Worm (Caenorhabditis elegans) whole organism, L3 larva: ENCODE data around the gene nhr-139.

Experiments
- R02D3.7 ChIP-seq: fragments of 150-350 bp; optimal IDR thresholded peaks from 2 replicates; lab custom pipeline; 2014; ENCODE audit warnings: missing biosample characterization, missing genetic modification characterization
- egl-27 ChIP-seq: sonication (generic microtip); optimal IDR thresholded peaks from 4 replicates; lab custom pipeline; 2017; ENCODE audit warnings: missing biosample characterization, missing genetic modification reagents, missing genetic modification characterization
- elt-3 ChIP-seq, 3 experiments: fragments of 150-350 bp in 1 of 3; sonication (generic microtip) in 2 of 3; optimal IDR thresholded peaks; 2 replicates in 2 of 3; 4 replicates in 1 of 3; lab custom pipeline; 2014 to 2017; ENCODE audit warnings: missing biosample characterization in 3 of 3, missing genetic modification characterization in 3 of 3
- fkh-10 ChIP-seq: sonication (generic microtip); optimal IDR thresholded peaks from 2 replicates; lab custom pipeline; 2017; ENCODE audit warnings: missing biosample characterization, missing genetic modification reagents, missing genetic modification characterization
- lin-39 ChIP-seq: fragments of 150-350 bp; optimal IDR thresholded peaks from 2 replicates; lab custom pipeline; 2018; ENCODE audit warnings: missing biosample characterization, missing genetic modification reagents, missing genetic modification characterization
- nfya-1 ChIP-seq: sonication (generic microtip); optimal IDR thresholded peaks from 2 replicates; lab custom pipeline; 2017; ENCODE audit warnings: missing genetic modification characterization, mild to moderate bottlenecking, missing compliant biosample characterization, antibody characterized with exemption, moderate library complexity; ENCODE audit not compliant: insufficient read depth
- unc-62 ChIP-seq: fragments of 150-350 bp; sonication (generic microtip); optimal IDR thresholded peaks from 4 replicates; lab custom pipeline; 2014; ENCODE audit warnings: missing biosample characterization, missing genetic modification reagents, missing genetic modification characterization
- ztf-11 ChIP-seq: fragments of 150-350 bp; optimal IDR thresholded peaks from 2 replicates; lab custom pipeline; 2014; ENCODE audit warnings: missing biosample characterization, missing genetic modification characterization

DNA sequence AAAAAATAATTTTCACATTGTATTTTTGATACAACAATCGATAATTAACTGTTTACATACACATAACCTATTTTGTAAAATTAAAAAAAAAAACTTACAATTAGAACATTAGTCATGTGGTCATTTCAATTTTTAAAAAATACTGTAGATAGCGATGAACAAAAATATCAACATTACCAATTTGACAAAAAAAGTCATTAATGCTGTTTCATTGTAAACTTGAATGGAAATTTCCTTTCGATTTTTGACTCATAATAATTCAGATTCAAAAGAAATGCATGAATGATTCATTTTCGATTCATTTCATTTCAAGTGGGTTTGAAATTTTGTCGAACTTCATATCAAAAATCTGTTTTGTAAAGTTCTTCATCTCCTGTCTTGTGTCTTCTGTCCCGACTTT lies 21.9 kb upstream of the nhr-139 start, which contains the start of gene C33G8.2:
- TF ChIP-seq fkh-10 = no peak
- no peak for TF ChIP-seq ztf-11 (tag; lab: Kevin White, UChicago)
- TF ChIP-seq lin-39 (tag; lab: Kevin White, UChicago) = no peak
- no peak for TF ChIP-seq egl-27 (tag; lab: Kevin White, UChicago)
- TF ChIP-seq nfya-1 (tag; lab: Kevin White, UChicago) = no peak
- TF ChIP-seq R02D3.7 (tag; lab: Kevin White, UChicago) = no peak
- no peak for TF ChIP-seq unc-62 (GFP tag; lab: Kevin White, UChicago)
- TF ChIP-seq elt-3 (tag; optimal IDR thresholded peaks at IDR 0.05; lab: Kevin White, UChicago) = no peak
